Worm (Caenorhabditis elegans) whole organism, midembryonic: ENCODE measurements around the gene Y116F11A.6.
A peak's percentile ranks its signal among the peaks of the same experiment; 100 is the strongest.
"Not testable (repeated sequence)": the region's sequence is repeated elsewhere in the genome, so short reads cannot be mapped to it uniquely, and the experiment has no call there.

Experiments used
- T22C8.4 ChIP-seq: fragments of 200-800 bp; sonication (Bioruptor generic); IDR thresholded peaks from 2 replicates; pipeline ENCODE4 v1.3.6; 2022; ENCODE audit warnings: missing genetic modification characterization, missing compliant biosample characterization
- cog-1 ChIP-seq: sonication (generic microtip); optimal IDR thresholded peaks from 2 replicates; lab custom pipeline; 2016; ENCODE audit warnings: missing genetic modification characterization, missing compliant biosample characterization
- flt-1 ChIP-seq: fragments of 200-800 bp; sonication (Bioruptor generic); IDR thresholded peaks from 2 replicates; pipeline ENCODE4 v1.3.6; 2022; ENCODE audit warnings: missing genetic modification characterization, missing compliant biosample characterization
- klf-2 ChIP-seq: fragments of 200-800 bp; sonication (Bioruptor generic); conservative IDR thresholded peaks from 2 replicates; pipeline ENCODE4 v1.3.6; 2022; ENCODE audit warnings: missing genetic modification reagents, missing genetic modification characterization, missing compliant biosample characterization
- med-1 ChIP-seq: sonication (generic microtip); optimal IDR thresholded peaks from 2 replicates; lab custom pipeline; 2017; ENCODE audit warnings: missing genetic modification characterization, mild to moderate bottlenecking, missing compliant biosample characterization, antibody characterized with exemption, missing genetic modification reagents; ENCODE audit not compliant: insufficient read depth
- ref-1 ChIP-seq: fragments of 200-800 bp; sonication (Bioruptor generic); conservative IDR thresholded peaks from 2 replicates; pipeline ENCODE4 v1.3.6; 2022; ENCODE audit warnings: missing genetic modification reagents, missing genetic modification characterization, missing compliant biosample characterization
- tab-1 ChIP-seq: fragments of 200-800 bp; sonication (Bioruptor generic); IDR thresholded peaks from 2 replicates; pipeline ENCODE4 v1.3.6; 2022; ENCODE audit warnings: missing genetic modification characterization, missing compliant biosample characterization
- ztf-23 ChIP-seq: fragments of 200-800 bp; sonication (Bioruptor generic); IDR thresholded peaks from 2 replicates; pipeline ENCODE4 v1.3.6; 2022; ENCODE audit warnings: missing genetic modification reagents, missing genetic modification characterization, missing compliant biosample characterization
- ztf-29 ChIP-seq: fragments of 200-800 bp; sonication (Bioruptor generic); IDR thresholded peaks from 2 replicates; pipeline ENCODE4 v1.3.6; 2022; ENCODE audit warnings: missing genetic modification reagents, missing genetic modification characterization, missing compliant biosample characterization

Gene Y116F11A.6

ce11 chrV:19697348-19698172 lies 21.8 kb upstream of the Y116F11A.6 start, which contains the start of the genes Y43F8C.13 and ani-3:
Gene Y43F8C.13, minus strand, starts transcription at chrV:19697398.
Gene ani-3, plus strand, starts transcription at chrV:19697732.
- TF ChIP-seq flt-1 (GFP tag; lab: Robert Waterston, UW) (no peak), tab-1 (no peak), ref-1 (GFP tag; lab: Robert Waterston, UW) (no peak), med-1 (GFP tag; lab: Kevin White, UChicago) (no peak), T22C8.4 (GFP tag; lab: Robert Waterston, UW) (peak; percentile 46; the same call in 1 of the 2 replicates)

- no peak for TF ChIP-seq flt-1 (GFP tag; lab: Robert Waterston, UW)
- TF ChIP-seq ref-1 (GFP tag; lab: Robert Waterston, UW) = no peak
- TF ChIP-seq ztf-23 = no peak
- no peak for TF ChIP-seq klf-2 (GFP tag; lab: Robert Waterston, UW)
- TF ChIP-seq tab-1 = no peak
- TF ChIP-seq T22C8.4 (GFP tag; lab: Robert Waterston, UW) = no peak
- TF ChIP-seq med-1 (GFP tag; lab: Kevin White, UChicago) = no peak
- no peak for TF ChIP-seq cog-1
- no peak for TF ChIP-seq ztf-29 (GFP tag; lab: Robert Waterston, UW)
Observed at ce11 chrV:19708849-19709248, 10.5 kb upstream of the Y116F11A.6 start, which contains the start of gene srv-3. Gene srv-3, minus strand, starts transcription at chrV:19708949.

- not testable (repeated sequence) for TF ChIP-seq med-1 (GFP tag; lab: Kevin White, UChicago); tab-1; ztf-23
Observed at ce11 chrV:19710514-19710913, 8.8 kb upstream of the Y116F11A.6 start, which contains the start of gene Y43F8C.15. Gene Y43F8C.15, minus strand, starts transcription at chrV:19710614.

ce11 chrV:19711646-19712045 lies 7.7 kb upstream of the Y116F11A.6 start, which contains the start of gene Y43F8C.23:
Gene Y43F8C.23, minus strand, starts transcription at chrV:19711746.
- not testable (repeated sequence) for TF ChIP-seq med-1 (GFP tag; lab: Kevin White, UChicago); tab-1; ref-1 (GFP tag; lab: Robert Waterston, UW)

- TF ChIP-seq ref-1 (GFP tag; lab: Robert Waterston, UW) (no peak), T22C8.4 (GFP tag; lab: Robert Waterston, UW) (no peak), ztf-29 (GFP tag; lab: Robert Waterston, UW) (no peak), ztf-23 (no peak), cog-1 (no peak), flt-1 (GFP tag; lab: Robert Waterston, UW) (no peak), klf-2 (GFP tag; lab: Robert Waterston, UW) (no peak), tab-1 (no peak), med-1 (GFP tag; lab: Kevin White, UChicago) (no peak)
Observed at ce11 chrV:19715419-19715818, 3.9 kb upstream of the Y116F11A.6 start, which contains the start of gene Y43F8C.16. Gene Y43F8C.16, minus strand, starts transcription at chrV:19715519.

ce11 chrV:19715847-19716246 lies 3.5 kb upstream of the Y116F11A.6 start, which contains the start of gene Y43F8C.17:
Gene Y43F8C.17, plus strand, starts transcription at chrV:19716147.
- TF ChIP-seq tab-1 = no peak
- no peak for TF ChIP-seq T22C8.4 (GFP tag; lab: Robert Waterston, UW)
- no peak for TF ChIP-seq cog-1
- TF ChIP-seq ref-1 (GFP tag; lab: Robert Waterston, UW) = no peak
- no peak for TF ChIP-seq ztf-29 (GFP tag; lab: Robert Waterston, UW)
- TF ChIP-seq klf-2 (GFP tag; lab: Robert Waterston, UW) = no peak
- no peak for TF ChIP-seq flt-1 (GFP tag; lab: Robert Waterston, UW)
- TF ChIP-seq med-1 (GFP tag; lab: Kevin White, UChicago) = no peak
- no peak for TF ChIP-seq ztf-23

- TF ChIP-seq ref-1 (GFP tag; lab: Robert Waterston, UW) (no peak), ztf-29 (GFP tag; lab: Robert Waterston, UW) (no peak), klf-2 (GFP tag; lab: Robert Waterston, UW) (no peak), med-1 (GFP tag; lab: Kevin White, UChicago) (no peak), cog-1 (no peak)
Observed at ce11 chrV:19717933-19718332, 1.4 kb upstream of the Y116F11A.6 start.

- TF ChIP-seq ztf-29 (GFP tag; lab: Robert Waterston, UW) (peak; percentile 52; the same call in 1 of the 2 replicates), klf-2 (GFP tag; lab: Robert Waterston, UW) (no peak), flt-1 (GFP tag; lab: Robert Waterston, UW) (no peak), tab-1 (no peak), ztf-23 (no peak), med-1 (GFP tag; lab: Kevin White, UChicago) (no peak), T22C8.4 (GFP tag; lab: Robert Waterston, UW) (no peak)
Observed at ce11 chrV:19718660-19719059, 693 bp upstream of the Y116F11A.6 start.

- TF ChIP-seq cog-1 = no peak
- TF ChIP-seq flt-1 (GFP tag; lab: Robert Waterston, UW) = peak; percentile 93
- TF ChIP-seq med-1 (GFP tag; lab: Kevin White, UChicago) = peak; percentile 42
- 0 out of 2 replicates have a peak, but pooled peaks have one; percentile 32 for TF ChIP-seq klf-2 (GFP tag; lab: Robert Waterston, UW)
- TF ChIP-seq tab-1 = peak; percentile 85
- peak; percentile 72 for TF ChIP-seq T22C8.4 (GFP tag; lab: Robert Waterston, UW)
- TF ChIP-seq ref-1 (GFP tag; lab: Robert Waterston, UW) = peak; percentile 52; the same call in 1 of the 2 replicates
- TF ChIP-seq ztf-29 (GFP tag; lab: Robert Waterston, UW) = peak; percentile 64; the same call in 1 of the 2 replicates
- peak; percentile 86 for TF ChIP-seq ztf-23
Observed at ce11 chrV:19722881-19723280, 3.5 kb downstream of the Y116F11A.6 start.
